Worm (Caenorhabditis elegans) whole organism, L4/young adult: Measurements from ENCODE around the gene str-250.

ENCODE experiments used
- W03F9.2 ChIP-seq: fragments of 150-350 bp; optimal IDR thresholded peaks from 2 replicates; lab custom pipeline; 2014; ENCODE audit warnings: missing biosample characterization, missing genetic modification characterization
- dao-5 ChIP-seq: sonication (generic microtip); optimal IDR thresholded peaks from 2 replicates; lab custom pipeline; 2016; ENCODE audit warnings: missing genotype, missing genetic modification characterization, moderate library complexity, missing compliant biosample characterization
- him-1 ChIP-seq: sonication (generic microtip); optimal IDR thresholded peaks from 2 replicates; lab custom pipeline; 2016; ENCODE audit warnings: missing genotype, missing genetic modification reagents, missing genetic modification characterization, missing compliant biosample characterization

- TF ChIP-seq dao-5 (tag; lab: Kevin White, UChicago) (no peak), him-1 (no peak), W03F9.2 (tag; lab: Kevin White, UChicago) (no peak)
Observed at ce11 chrV:13949010-13949409, 30.6 kb downstream of the str-250 start, which contains the start of gene R10D12.6.
